Worm (Caenorhabditis elegans): ENCODE results near the gene C49H3.12.

The C49H3.12 gene

ce11 chrIV:7933733-7934132, 6.6 kb upstream of the C49H3.12 start, which contains the start of gene bbs-2:
Gene bbs-2, plus strand, starts transcription at chrIV:7934033.
- TF ChIP-seq fkh-10 (GFP tag; optimal IDR thresholded peaks at IDR 0.05): no peak
- TF ChIP-seq aly-2 (tag; optimal IDR thresholded peaks at IDR 0.05): no peak
- TF ChIP-seq daf-12 (tag; optimal IDR thresholded peaks at IDR 0.05): no peak
- no peak for TF ChIP-seq nhr-28 (tag; optimal IDR thresholded peaks at IDR 0.05)
- TF ChIP-seq ceh-9 (tag; optimal IDR thresholded peaks at IDR 0.05): no peak
- TF ChIP-seq ceh-16 (tag; optimal IDR thresholded peaks at IDR 0.05): no peak
- TF ChIP-seq lin-39 (tag; optimal IDR thresholded peaks at IDR 0.05): no peak
- TF ChIP-seq R02D3.7 (tag; optimal IDR thresholded peaks at IDR 0.05): no peak
- no peak for TF ChIP-seq nfya-1 (tag; optimal IDR thresholded peaks at IDR 0.05; ENCODE audit: insufficient read depth)
- no peak for TF ChIP-seq ceh-28 (tag; optimal IDR thresholded peaks at IDR 0.05)
- TF ChIP-seq zag-1 (tag; optimal IDR thresholded peaks at IDR 0.05): no peak
- no peak for TF ChIP-seq hmg-11 (tag; optimal IDR thresholded peaks at IDR 0.05)
- no peak for TF ChIP-seq pha-4 (tag; optimal IDR thresholded peaks at IDR 0.05)
- no peak for TF ChIP-seq ceh-82 (tag; optimal IDR thresholded peaks at IDR 0.05)
- no peak for TF ChIP-seq ama-1 (optimal IDR thresholded peaks at IDR 0.05)
- TF ChIP-seq unc-62 (GFP tag; optimal IDR thresholded peaks at IDR 0.05): no peak

DNA sequence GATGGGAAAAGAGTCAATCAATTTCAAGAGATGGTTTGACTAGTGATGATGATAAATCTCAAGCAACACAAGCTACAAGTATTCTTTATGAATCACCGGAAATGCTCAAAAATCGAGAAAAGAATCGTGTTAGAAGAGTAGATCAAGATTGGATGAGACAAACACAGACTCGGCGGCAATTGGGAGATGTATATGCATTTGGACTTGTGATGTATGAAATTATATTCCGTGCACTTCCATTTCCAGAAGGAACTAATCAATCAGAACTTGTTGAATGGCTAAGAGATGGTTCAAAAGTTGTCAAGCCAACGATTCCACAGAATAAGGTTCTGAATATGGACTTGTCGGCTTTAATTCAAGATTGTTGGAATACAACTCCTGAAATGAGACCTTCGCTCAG, 4.8 kb upstream of the C49H3.12 start:
- no peak for TF ChIP-seq eor-1 (tag; optimal IDR thresholded peaks at IDR 0.05)
- TF ChIP-seq unc-62 (GFP tag; optimal IDR thresholded peaks at IDR 0.05): no peak
- no peak for TF ChIP-seq pqm-1 (tag; optimal IDR thresholded peaks at IDR 0.05)
- no peak for TF ChIP-seq elt-2 (tag; optimal IDR thresholded peaks at IDR 0.05)
- TF ChIP-seq mdl-1 (tag; optimal IDR thresholded peaks at IDR 0.05): no peak
- TF ChIP-seq nhr-67 (tag; optimal IDR thresholded peaks at IDR 0.05): no peak
- no peak for TF ChIP-seq fos-1 (tag; optimal IDR thresholded peaks at IDR 0.05)
- TF ChIP-seq aly-2 (tag; optimal IDR thresholded peaks at IDR 0.05): no peak
- no peak for TF ChIP-seq pha-4 (tag; optimal IDR thresholded peaks at IDR 0.05)
- no peak for TF ChIP-seq nhr-237 (tag; optimal IDR thresholded peaks at IDR 0.05)
- no peak for TF ChIP-seq jun-1 (tag; optimal IDR thresholded peaks at IDR 0.05)

DNA sequence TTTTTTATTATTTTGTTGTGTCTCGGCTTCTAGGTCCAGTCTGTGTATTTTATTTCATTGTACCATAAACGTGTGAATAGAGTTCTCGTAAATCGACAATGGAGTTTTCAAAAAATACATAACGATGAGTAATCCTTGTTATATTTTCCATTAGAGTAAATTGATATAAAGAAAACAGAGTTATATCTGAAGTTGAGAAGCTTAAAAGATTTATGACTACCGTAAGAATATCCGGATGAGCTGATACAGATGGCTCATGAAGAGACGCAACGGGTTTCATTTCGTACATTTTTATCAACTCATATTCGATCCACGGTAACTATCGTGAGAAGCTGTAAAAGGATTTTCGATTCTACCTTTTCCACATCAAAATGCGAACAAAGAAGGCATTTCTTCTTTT, 734 bp upstream of the C49H3.12 start, which contains the start of gene gcy-8:
Gene gcy-8, plus strand, starts transcription at position 301 of the 400 bp plus-strand sequence.
- TF ChIP-seq jun-1 (tag; optimal IDR thresholded peaks at IDR 0.05) (no peak), elt-1 (tag; optimal IDR thresholded peaks at IDR 0.05) (no peak), R02D3.7 (tag; optimal IDR thresholded peaks at IDR 0.05) (no peak), eor-1 (tag; optimal IDR thresholded peaks at IDR 0.05) (no peak), nhr-67 (tag; optimal IDR thresholded peaks at IDR 0.05) (no peak), nhr-76 (tag; optimal IDR thresholded peaks at IDR 0.05) (no peak), egl-5 (tag; optimal IDR thresholded peaks at IDR 0.05) (no peak), elt-3 (tag; optimal IDR thresholded peaks at IDR 0.05) (no peak), pqm-1 (tag; optimal IDR thresholded peaks at IDR 0.05) (no peak), snpc-4 (tag; optimal IDR thresholded peaks at IDR 0.05) (no peak), ztf-4 (tag; optimal IDR thresholded peaks at IDR 0.05) (no peak), tbx-2 (tag; optimal IDR thresholded peaks at IDR 0.05) (no peak)

DNA sequence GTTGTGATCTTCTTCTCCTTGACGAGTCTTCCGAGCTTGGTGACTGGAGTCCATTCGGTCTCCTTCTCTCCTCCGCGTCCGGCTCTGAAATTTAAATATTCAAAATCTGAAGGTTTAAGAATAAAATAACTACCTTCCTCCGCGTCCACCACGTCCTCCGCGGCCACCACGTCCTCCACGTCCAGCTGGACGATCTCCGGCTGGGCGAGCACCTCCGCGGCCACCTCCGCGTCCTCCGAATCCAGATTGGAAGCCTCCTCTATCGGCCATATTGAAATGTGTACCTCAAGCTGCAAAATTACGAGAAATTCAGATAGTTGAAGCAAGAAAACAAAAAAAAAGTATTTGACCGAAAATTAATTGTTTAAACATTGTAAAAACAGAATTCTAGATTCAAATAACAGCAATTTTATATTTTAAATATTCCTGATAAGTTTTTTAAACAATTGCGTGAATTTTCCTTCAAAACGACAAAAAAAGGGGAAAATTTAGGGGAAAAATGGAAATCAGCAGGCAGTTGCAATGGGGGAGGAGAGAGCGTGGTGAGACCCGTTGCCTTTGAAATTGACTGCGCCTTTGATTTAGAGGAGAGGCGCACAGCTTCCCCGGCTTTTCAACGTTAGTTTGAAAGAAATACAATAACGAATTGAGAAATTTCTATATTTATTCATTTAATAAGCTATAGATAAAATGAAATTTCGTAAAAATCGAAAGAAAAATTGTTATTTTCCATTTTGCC, 847 bp downstream of the C49H3.12 start, which contains the start of gene rps-2:
Gene rps-2, minus strand, starts transcription at position 290 of the 739 bp plus-strand sequence.
- TF ChIP-seq R02D3.7 (tag; optimal IDR thresholded peaks at IDR 0.05) (no peak), nhr-25 (tag; optimal IDR thresholded peaks at IDR 0.05) (peak; percentile 21), sea-2 (GFP tag; optimal IDR thresholded peaks at IDR 0.05) (no peak), aly-2 (tag; optimal IDR thresholded peaks at IDR 0.05) (no peak), fos-1 (tag; optimal IDR thresholded peaks at IDR 0.05) (no peak), eor-1 (tag; optimal IDR thresholded peaks at IDR 0.05) (no peak), ZK546.5 (tag; optimal IDR thresholded peaks at IDR 0.05) (no peak), daf-12 (tag; optimal IDR thresholded peaks at IDR 0.05) (no peak), lsy-12 (tag; optimal IDR thresholded peaks at IDR 0.05) (no peak), nhr-76 (tag; optimal IDR thresholded peaks at IDR 0.05) (no peak), egl-5 (tag; optimal IDR thresholded peaks at IDR 0.05) (peak; percentile 58), ceh-16 (tag; optimal IDR thresholded peaks at IDR 0.05) (no peak), ceh-28 (tag; optimal IDR thresholded peaks at IDR 0.05) (no peak), elt-1 (tag; optimal IDR thresholded peaks at IDR 0.05) (no peak), unc-39 (tag; optimal IDR thresholded peaks at IDR 0.05) (no peak), pha-4 (tag; optimal IDR thresholded peaks at IDR 0.05) (no peak), nhr-12 (tag; optimal IDR thresholded peaks at IDR 0.05) (no peak), nhr-23 (tag; optimal IDR thresholded peaks at IDR 0.05) (no peak), mml-1 (tag; optimal IDR thresholded peaks at IDR 0.05) (no peak), nhr-43 (tag; optimal IDR thresholded peaks at IDR 0.05; ENCODE audit: poor library complexity, severe bottlenecking) (no peak), nhr-67 (tag; optimal IDR thresholded peaks at IDR 0.05) (no peak), lin-15B (tag; optimal IDR thresholded peaks at IDR 0.05) (peak; percentile 41), ztf-11 (tag; optimal IDR thresholded peaks at IDR 0.05) (no peak), jun-1 (tag; optimal IDR thresholded peaks at IDR 0.05) (no peak)

Measured in whole organism, L3 larva.